Worm (Caenorhabditis elegans) whole organism, L4 larva: ENCODE data around the gene fil-2.

Source experiments
- daf-16 ChIP-seq, 3 experiments: sonication (generic microtip); optimal IDR thresholded peaks; 2 replicates each; lab custom pipeline; 2016 to 2017; ENCODE audit warnings: missing genetic modification characterization in 3 of 3, missing genetic modification reagents in 3 of 3, mild to moderate bottlenecking in 2 of 3, missing compliant biosample characterization in 2 of 3, missing biosample characterization in 1 of 3, moderate library complexity in 1 of 3
- jun-1 ChIP-seq: fragments of 150-350 bp; optimal IDR thresholded peaks from 2 replicates; lab custom pipeline; 2014; ENCODE audit warnings: missing biosample characterization, missing genetic modification reagents, missing genetic modification characterization
- mdl-1 ChIP-seq, 2 experiments: fragments of 150-350 bp in 1 of 2; sonication (generic microtip) in 1 of 2; optimal IDR thresholded peaks; 2 replicates each; lab custom pipeline; 2014 to 2017; ENCODE audit warnings: missing biosample characterization in 2 of 2, missing genetic modification characterization in 2 of 2
- nhr-11 ChIP-seq: fragments of 150-350 bp; optimal IDR thresholded peaks from 2 replicates; lab custom pipeline; 2014; ENCODE audit warnings: missing biosample characterization, missing genetic modification characterization
- nhr-25 ChIP-seq: sonication (generic microtip); optimal IDR thresholded peaks from 2 replicates; lab custom pipeline; 2017; ENCODE audit warnings: missing genetic modification characterization, mild to moderate bottlenecking, missing compliant biosample characterization, antibody characterized with exemption, moderate library complexity, borderline replicate concordance; ENCODE audit not compliant: insufficient read depth
- unc-62 ChIP-seq, 3 experiments: fragments of 150-350 bp in 1 of 3; sonication (generic microtip); optimal IDR thresholded peaks in 2 of 3; peaks in 1 of 3; 1 replicate in 1 of 3; 2 replicates in 2 of 3; lab custom pipeline; 2014 to 2017; ENCODE audit warnings: missing biosample characterization in 3 of 3, missing genetic modification characterization in 3 of 3, missing genetic modification reagents in 3 of 3, missing genotype in 1 of 3
- zag-1 ChIP-seq: fragments of 150-350 bp; optimal IDR thresholded peaks from 2 replicates; lab custom pipeline; 2014; ENCODE audit warnings: missing biosample characterization, missing genetic modification characterization

DNA sequence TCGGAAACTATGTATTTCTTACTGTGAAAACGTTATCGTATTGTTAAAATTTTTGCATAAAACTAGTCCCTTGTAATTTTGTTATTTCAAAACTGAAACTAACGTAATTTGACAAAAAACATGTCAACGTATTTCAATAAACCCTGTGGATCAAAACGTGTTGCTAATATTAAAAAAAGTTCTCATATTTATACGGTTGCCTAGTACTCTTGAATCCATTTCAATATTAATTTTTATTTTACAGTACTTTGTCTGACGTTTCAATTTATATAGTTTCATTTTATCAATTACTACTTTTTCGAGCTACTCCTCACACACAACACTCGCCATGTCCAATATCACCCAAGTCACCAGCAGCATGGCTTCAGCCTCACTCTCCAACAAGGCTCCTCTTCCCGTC is 24.6 kb downstream of the fil-2 start, which contains the start of gene sago-1:
- TF ChIP-seq nhr-11 = no peak
- no peak for TF ChIP-seq unc-62 (GFP tag; optimal IDR thresholded peaks at IDR 0.05 in 1 of 2; lab: Kevin White, UChicago)
- no peak for TF ChIP-seq unc-62 (tag; optimal IDR thresholded peaks at IDR 0.05; lab: Kevin White, UChicago)
- TF ChIP-seq zag-1 (tag; lab: Kevin White, UChicago) = no peak
- no peak for TF ChIP-seq daf-16 (GFP tag; optimal IDR thresholded peaks at IDR 0.05; lab: Kevin White, UChicago)
- TF ChIP-seq daf-16 (tag; optimal IDR thresholded peaks at IDR 0.05; lab: Kevin White, UChicago) = no peak
- no peak for TF ChIP-seq nhr-25 (tag; lab: Kevin White, UChicago)
- TF ChIP-seq mdl-1 (tag; optimal IDR thresholded peaks at IDR 0.05; lab: Kevin White, UChicago) = no peak
- no peak for TF ChIP-seq jun-1
